Worm (Caenorhabditis elegans): Measurements from ENCODE around the gene C55B6.4.

ce11 chrX:7206419-7206818, 18.9 kb upstream of the C55B6.4 start, which contains the start of gene ZK867.2:
- no peak for TF ChIP-seq ceh-82 (tag; optimal IDR thresholded peaks at IDR 0.05)
- no peak for TF ChIP-seq nfya-1 (tag; optimal IDR thresholded peaks at IDR 0.05; ENCODE audit: insufficient read depth)
- TF ChIP-seq nhr-28 (tag; optimal IDR thresholded peaks at IDR 0.05), result no peak
- TF ChIP-seq elt-3 (tag; optimal IDR thresholded peaks at IDR 0.05), result no peak
- no peak for TF ChIP-seq nhr-11 (tag; optimal IDR thresholded peaks at IDR 0.05)
- no peak for TF ChIP-seq mdl-1 (tag; optimal IDR thresholded peaks at IDR 0.05)
- no peak for TF ChIP-seq snpc-4 (tag; optimal IDR thresholded peaks at IDR 0.05)
- no peak for TF ChIP-seq jun-1 (tag; optimal IDR thresholded peaks at IDR 0.05)
- no peak for TF ChIP-seq ama-1 (optimal IDR thresholded peaks at IDR 0.05)
- no peak for TF ChIP-seq pqm-1 (tag; optimal IDR thresholded peaks at IDR 0.05)
